Worm (Caenorhabditis elegans) whole organism, midembryonic: ENCODE data around the gene T04G9.4.

Experiments
- cog-1 ChIP-seq: sonication (generic microtip); optimal IDR thresholded peaks from 2 replicates; lab custom pipeline; 2016; ENCODE audit warnings: missing genetic modification characterization, missing compliant biosample characterization
- flt-1 ChIP-seq: fragments of 200-800 bp; sonication (Bioruptor generic); IDR thresholded peaks from 2 replicates; pipeline ENCODE4 v1.3.6; 2022; ENCODE audit warnings: missing genetic modification characterization, missing compliant biosample characterization
- med-1 ChIP-seq: sonication (generic microtip); optimal IDR thresholded peaks from 2 replicates; lab custom pipeline; 2017; ENCODE audit warnings: missing genetic modification characterization, mild to moderate bottlenecking, missing compliant biosample characterization, antibody characterized with exemption, missing genetic modification reagents; ENCODE audit not compliant: insufficient read depth
- ref-1 ChIP-seq: fragments of 200-800 bp; sonication (Bioruptor generic); conservative IDR thresholded peaks from 2 replicates; pipeline ENCODE4 v1.3.6; 2022; ENCODE audit warnings: missing genetic modification reagents, missing genetic modification characterization, missing compliant biosample characterization
- tab-1 ChIP-seq: fragments of 200-800 bp; sonication (Bioruptor generic); IDR thresholded peaks from 2 replicates; pipeline ENCODE4 v1.3.6; 2022; ENCODE audit warnings: missing genetic modification characterization, missing compliant biosample characterization
- ztf-23 ChIP-seq: fragments of 200-800 bp; sonication (Bioruptor generic); IDR thresholded peaks from 2 replicates; pipeline ENCODE4 v1.3.6; 2022; ENCODE audit warnings: missing genetic modification reagents, missing genetic modification characterization, missing compliant biosample characterization
- ztf-29 ChIP-seq: fragments of 200-800 bp; sonication (Bioruptor generic); IDR thresholded peaks from 2 replicates; pipeline ENCODE4 v1.3.6; 2022; ENCODE audit warnings: missing genetic modification reagents, missing genetic modification characterization, missing compliant biosample characterization

- peak; percentile 87 for TF ChIP-seq flt-1 (GFP tag; lab: Robert Waterston, UW)
- peak; percentile 83 for TF ChIP-seq tab-1 (GFP tag; lab: Robert Waterston, UW)
- TF ChIP-seq ztf-23 = peak; percentile 85
- TF ChIP-seq med-1 (GFP tag; lab: Kevin White, UChicago) = peak; percentile 57
- TF ChIP-seq ztf-29 (GFP tag; lab: Robert Waterston, UW) = peak; percentile 73
- 0 out of 2 replicates have a peak, but pooled peaks have one; percentile 16 for TF ChIP-seq ref-1 (GFP tag; lab: Robert Waterston, UW)
- peak; percentile 98 for TF ChIP-seq cog-1
Measured at ce11 chrX:806515-806914, 34.2 kb downstream of the T04G9.4 start.
